Worm (Caenorhabditis elegans) whole organism, L1 larva: Measurements from ENCODE around the gene kbp-1.

Experiments
- F16B12.6 ChIP-seq: fragments of 150-350 bp; optimal IDR thresholded peaks from 2 replicates; lab custom pipeline; 2014; ENCODE audit warnings: missing biosample characterization, missing genetic modification characterization
- aly-2 ChIP-seq: fragments of 150-350 bp; optimal IDR thresholded peaks from 2 replicates; lab custom pipeline; 2014; ENCODE audit warnings: missing biosample characterization, missing genetic modification characterization
- ceh-63 ChIP-seq: fragments of 200-800 bp; sonication (Bioruptor generic); optimal IDR thresholded peaks from 2 replicates; lab custom pipeline; 2018; ENCODE audit warnings: mild to moderate bottlenecking, missing genetic modification characterization, missing compliant biosample characterization
- ceh-8 ChIP-seq: fragments of 200-800 bp; sonication (Bioruptor generic); optimal IDR thresholded peaks from 2 replicates; lab custom pipeline; 2018; ENCODE audit warnings: mild to moderate bottlenecking, missing genetic modification characterization, moderate library complexity, missing compliant biosample characterization
- ceh-82 ChIP-seq, 3 experiments: fragments of 150-350 bp in 1 of 3; sonication (generic microtip) in 2 of 3; optimal IDR thresholded peaks; 2 replicates each; lab custom pipeline; 2014 to 2017; ENCODE audit warnings: missing biosample characterization in 3 of 3, missing genetic modification characterization in 3 of 3
- ceh-90 ChIP-seq: sonication (generic microtip); optimal IDR thresholded peaks from 2 replicates; lab custom pipeline; 2016; ENCODE audit warnings: missing genetic modification characterization, missing compliant biosample characterization
- dpl-1 ChIP-seq, 3 experiments: fragments of 150-350 bp in 2 of 3; sonication (generic microtip) in 1 of 3; optimal IDR thresholded peaks; 2 replicates each; lab custom pipeline; 2014 to 2017; ENCODE audit warnings: missing biosample characterization in 3 of 3, missing genetic modification characterization in 3 of 3, missing genetic modification reagents in 3 of 3
- dsc-1 ChIP-seq: sonication (generic microtip); optimal IDR thresholded peaks from 2 replicates; lab custom pipeline; 2016; ENCODE audit warnings: mild to moderate bottlenecking, missing genetic modification characterization, missing compliant biosample characterization
- efl-1 ChIP-seq, 4 experiments: fragments of 150-350 bp; optimal IDR thresholded peaks in 3 of 4; peaks in 1 of 4; 1 replicate in 1 of 4; 2 replicates in 3 of 4; lab custom pipeline; 2014; ENCODE audit warnings: missing biosample characterization in 2 of 4, missing genetic modification characterization in 2 of 4, missing genetic modification reagents in 2 of 4
- efl-3 ChIP-seq: fragments of 200-800 bp; sonication (Bioruptor generic); optimal IDR thresholded peaks from 2 replicates; lab custom pipeline; 2018; ENCODE audit warnings: mild to moderate bottlenecking, missing genetic modification characterization, missing compliant biosample characterization
- egl-27 ChIP-seq, 2 experiments: fragments of 150-350 bp in 1 of 2; sonication (generic microtip); optimal IDR thresholded peaks; 3 replicates each; lab custom pipeline; 2017 to 2018; ENCODE audit warnings: missing biosample characterization in 2 of 2, missing genetic modification characterization in 2 of 2, missing genetic modification reagents in 2 of 2
- elt-3 ChIP-seq, 6 experiments: fragments of 150-350 bp in 1 of 6; sonication (generic microtip); optimal IDR thresholded peaks; 2 replicates each; lab custom pipeline; 2017 to 2018; ENCODE audit warnings: missing biosample characterization in 6 of 6, missing genetic modification characterization in 6 of 6, inconsistent platforms in 1 of 6
- ets-5 ChIP-seq: fragments of 200-800 bp; sonication (Bioruptor generic); IDR thresholded peaks from 2 replicates; pipeline ENCODE4 v1.3.6; 2022; ENCODE audit warnings: missing genetic modification characterization, missing compliant biosample characterization
- fkh-10 ChIP-seq: sonication (generic microtip); optimal IDR thresholded peaks from 2 replicates; lab custom pipeline; 2017; ENCODE audit warnings: missing biosample characterization, missing genetic modification reagents, missing genetic modification characterization
- fkh-8 ChIP-seq: sonication (generic microtip); optimal IDR thresholded peaks from 2 replicates; lab custom pipeline; 2016; ENCODE audit warnings: mild to moderate bottlenecking, missing genetic modification characterization, missing compliant biosample characterization
- fos-1 ChIP-seq: fragments of 150-350 bp; optimal IDR thresholded peaks from 2 replicates; lab custom pipeline; 2014; ENCODE audit warnings: missing biosample characterization, missing genetic modification characterization
- grh-1 ChIP-seq: fragments of 200-800 bp; sonication (Bioruptor generic); IDR thresholded peaks from 2 replicates; pipeline ENCODE4 v1.3.6; 2022; ENCODE audit warnings: missing genetic modification reagents, missing genetic modification characterization, missing compliant biosample characterization
- hlh-4 ChIP-seq: sonication (generic microtip); optimal IDR thresholded peaks from 2 replicates; lab custom pipeline; 2016; ENCODE audit warnings: mild to moderate bottlenecking, missing genetic modification characterization, missing compliant biosample characterization
- irx-1 ChIP-seq: sonication (generic microtip); optimal IDR thresholded peaks from 2 replicates; lab custom pipeline; 2016; ENCODE audit warnings: missing genetic modification characterization, missing compliant biosample characterization
- lin-14 ChIP-seq: fragments of 200-800 bp; sonication (Bioruptor generic); optimal IDR thresholded peaks from 2 replicates; lab custom pipeline; 2018; ENCODE audit warnings: mild to moderate bottlenecking, missing genetic modification characterization, moderate library complexity, missing compliant biosample characterization
- lin-15B ChIP-seq: fragments of 150-350 bp; sonication (generic microtip); optimal IDR thresholded peaks from 3 replicates; lab custom pipeline; 2014; ENCODE audit warnings: missing biosample characterization, missing genetic modification characterization
- lin-35 ChIP-seq, 2 experiments: fragments of 150-350 bp; optimal IDR thresholded peaks; 2 replicates each; lab custom pipeline; 2014; ENCODE audit warnings: missing biosample characterization in 2 of 2, missing genetic modification characterization in 2 of 2, missing genetic modification reagents in 2 of 2
- lin-39 ChIP-seq: fragments of 150-350 bp; optimal IDR thresholded peaks from 2 replicates; lab custom pipeline; 2014; ENCODE audit warnings: missing biosample characterization, missing genetic modification reagents, missing genetic modification characterization
- lsy-2 ChIP-seq, 2 experiments: fragments of 150-350 bp; optimal IDR thresholded peaks; 2 replicates each; lab custom pipeline; 2014; ENCODE audit warnings: missing biosample characterization in 2 of 2, missing genetic modification characterization in 2 of 2
- nhr-11 ChIP-seq: fragments of 150-350 bp; optimal IDR thresholded peaks from 2 replicates; lab custom pipeline; 2014; ENCODE audit warnings: missing biosample characterization, missing genetic modification characterization
- nhr-19 ChIP-seq: fragments of 200-800 bp; sonication (Bioruptor generic); conservative IDR thresholded peaks from 2 replicates; pipeline ENCODE4 v1.3.6; 2022; ENCODE audit warnings: missing genetic modification characterization, missing compliant biosample characterization
- nhr-20 ChIP-seq: sonication (generic microtip); optimal IDR thresholded peaks from 2 replicates; lab custom pipeline; 2016; ENCODE audit warnings: mild to moderate bottlenecking, missing genetic modification characterization, missing compliant biosample characterization
- nhr-237 ChIP-seq: fragments of 150-350 bp; optimal IDR thresholded peaks from 2 replicates; lab custom pipeline; 2014; ENCODE audit warnings: missing biosample characterization, missing genetic modification characterization
- nhr-47 ChIP-seq: sonication (generic microtip); optimal IDR thresholded peaks from 2 replicates; lab custom pipeline; 2016; ENCODE audit warnings: mild to moderate bottlenecking, missing genetic modification characterization, moderate library complexity, missing compliant biosample characterization
- nhr-71 ChIP-seq: sonication (generic microtip); optimal IDR thresholded peaks from 2 replicates; lab custom pipeline; 2016; ENCODE audit warnings: mild to moderate bottlenecking, missing genetic modification characterization, moderate library complexity, missing compliant biosample characterization
- nhr-77 ChIP-seq: fragments of 150-350 bp; optimal IDR thresholded peaks from 2 replicates; lab custom pipeline; 2014; ENCODE audit warnings: missing biosample characterization, missing genetic modification characterization
- nhr-85 ChIP-seq: sonication (generic microtip); peaks from one replicate; lab custom pipeline; 2016; ENCODE audit warnings: missing genetic modification characterization, inconsistent platforms, missing compliant biosample characterization
- nhr-90 ChIP-seq: sonication (generic microtip); optimal IDR thresholded peaks from 2 replicates; lab custom pipeline; 2016; ENCODE audit warnings: mild to moderate bottlenecking, missing genetic modification characterization, missing compliant biosample characterization; ENCODE audit not compliant: poor library complexity
- pag-3 ChIP-seq: sonication (generic microtip); optimal IDR thresholded peaks from 2 replicates; lab custom pipeline; 2017; ENCODE audit warnings: missing genetic modification characterization, mild to moderate bottlenecking, missing compliant biosample characterization, antibody characterized with exemption, borderline replicate concordance; ENCODE audit not compliant: insufficient read depth
- pax-3 ChIP-seq: fragments of 200-800 bp; sonication (Bioruptor generic); optimal IDR thresholded peaks from 2 replicates; lab custom pipeline; 2018; ENCODE audit warnings: mild to moderate bottlenecking, missing genetic modification characterization, moderate library complexity, missing compliant biosample characterization
- pqm-1 ChIP-seq: sonication (generic microtip); optimal IDR thresholded peaks from 3 replicates; lab custom pipeline; 2017; ENCODE audit warnings: missing biosample characterization, missing genetic modification characterization
- rnt-1 ChIP-seq: sonication (generic microtip); optimal IDR thresholded peaks from 2 replicates; lab custom pipeline; 2016; ENCODE audit warnings: mild to moderate bottlenecking, missing genetic modification characterization, moderate library complexity, missing compliant biosample characterization
- skn-1 ChIP-seq: fragments of 150-350 bp; optimal IDR thresholded peaks from 2 replicates; lab custom pipeline; 2014; ENCODE audit warnings: missing biosample characterization, missing genetic modification characterization
- snu-23 ChIP-seq: sonication (generic microtip); optimal IDR thresholded peaks from 2 replicates; lab custom pipeline; 2016; ENCODE audit warnings: missing genetic modification characterization, missing compliant biosample characterization
- sup-37 ChIP-seq: fragments of 200-800 bp; sonication (Bioruptor generic); optimal IDR thresholded peaks from 2 replicates; lab custom pipeline; 2018; ENCODE audit warnings: mild to moderate bottlenecking, missing genetic modification characterization, missing compliant biosample characterization
- swsn-7 ChIP-seq: sonication (generic microtip); optimal IDR thresholded peaks from 2 replicates; lab custom pipeline; 2016; ENCODE audit warnings: missing genetic modification characterization, missing compliant biosample characterization
- tbx-2 ChIP-seq: sonication (generic microtip); optimal IDR thresholded peaks from 2 replicates; lab custom pipeline; 2016; ENCODE audit warnings: missing genetic modification characterization, missing compliant biosample characterization
- tlp-1 ChIP-seq: fragments of 150-350 bp; optimal IDR thresholded peaks from 2 replicates; lab custom pipeline; 2014; ENCODE audit warnings: missing biosample characterization, missing genetic modification characterization
- unc-86 ChIP-seq: sonication (generic microtip); optimal IDR thresholded peaks from 2 replicates; lab custom pipeline; 2016; ENCODE audit warnings: missing genetic modification characterization, missing compliant biosample characterization
- unc-98 ChIP-seq: fragments of 200-800 bp; sonication (Bioruptor generic); IDR thresholded peaks from 2 replicates; pipeline ENCODE4 v1.3.6; 2022; ENCODE audit warnings: missing genetic modification characterization, missing compliant biosample characterization
- xbp-1 ChIP-seq: sonication (generic microtip); optimal IDR thresholded peaks from 2 replicates; lab custom pipeline; 2016; ENCODE audit warnings: missing genetic modification characterization, missing compliant biosample characterization

kbp-1 gene

ce11 chrIII:6884203-6884602 lies 14.8 kb downstream of the kbp-1 start, which contains the start of gene med-2:
Gene med-2 (plus strand): TSS chrIII:6884503.
- TF ChIP-seq ceh-8 (GFP tag; lab: Kevin White, UChicago) (no peak), tlp-1 (tag; lab: Kevin White, UChicago) (no peak)

- TF ChIP-seq xbp-1 (tag; lab: Kevin White, UChicago), result no peak
- no peak for TF ChIP-seq hlh-4
- TF ChIP-seq F16B12.6 (tag; lab: Kevin White, UChicago), result no peak
- TF ChIP-seq pag-3 (tag; lab: Kevin White, UChicago), result no peak
- TF ChIP-seq nhr-19, result no peak
- TF ChIP-seq ceh-90, result no peak
- no peak for TF ChIP-seq nhr-71 (tag; lab: Kevin White, UChicago)
- no peak for TF ChIP-seq fkh-10 (GFP tag; lab: Kevin White, UChicago)
- TF ChIP-seq lin-39 (tag; lab: Kevin White, UChicago), result no peak
- TF ChIP-seq skn-1 (tag; lab: Kevin White, UChicago), result no peak
- TF ChIP-seq sup-37 (GFP tag; lab: Kevin White, UChicago), result no peak
- no peak for TF ChIP-seq efl-3 (GFP tag; lab: Kevin White, UChicago)
Observed at ce11 chrIII:6885889-6886288, 16.5 kb downstream of the kbp-1 start.

ce11 chrIII:6887574-6887973 lies 18.1 kb downstream of the kbp-1 start:
- TF ChIP-seq ceh-82 (tag; optimal IDR thresholded peaks at IDR 0.05; lab: Kevin White, UChicago), result peak; percentile 53 to 65 (median 59)
- peak; percentile 69 for TF ChIP-seq rnt-1
- TF ChIP-seq sup-37 (GFP tag; lab: Kevin White, UChicago), result no peak
- TF ChIP-seq irx-1 (tag; lab: Kevin White, UChicago), result peak; percentile 4
- no peak for TF ChIP-seq nhr-11 (tag; lab: Kevin White, UChicago)
- TF ChIP-seq nhr-20 (tag; lab: Kevin White, UChicago), result peak; percentile 62
- TF ChIP-seq grh-1 (GFP tag; lab: Robert Waterston, UW), result peak; percentile 20; the same call in 1 of the 2 replicates
- TF ChIP-seq egl-27 (tag; optimal IDR thresholded peaks at IDR 0.05; lab: Kevin White, UChicago), result peak in 1 of 2 experiments; percentile 5
- TF ChIP-seq ceh-8 (GFP tag; lab: Kevin White, UChicago), result peak; percentile 48
- TF ChIP-seq unc-86 (tag; lab: Kevin White, UChicago), result peak; percentile 29
- peak; percentile 5 for TF ChIP-seq lin-15B (tag; lab: Kevin White, UChicago)
- TF ChIP-seq nhr-90 (tag; lab: Kevin White, UChicago), result peak; percentile 72
- peak; percentile 58 to 80 for TF ChIP-seq lin-35 (GFP tag; optimal IDR thresholded peaks at IDR 0.05; lab: Kevin White, UChicago)
- peak; percentile 44 for TF ChIP-seq fkh-8 (tag; lab: Kevin White, UChicago)
- peak; percentile 70 for TF ChIP-seq swsn-7
- TF ChIP-seq snu-23 (GFP tag; lab: Kevin White, UChicago), result peak; percentile 81
- TF ChIP-seq aly-2 (tag; lab: Kevin White, UChicago), result peak; percentile 56
- peak; percentile 55 for TF ChIP-seq fos-1 (tag; lab: Kevin White, UChicago)
- TF ChIP-seq nhr-237, result peak; percentile 6
- peak; percentile 75 for TF ChIP-seq nhr-47 (tag; lab: Kevin White, UChicago)
- no peak for TF ChIP-seq pax-3 (tag; lab: Kevin White, UChicago)
- peak; percentile 37 for TF ChIP-seq fkh-10 (GFP tag; lab: Kevin White, UChicago)
- peak; percentile 58 for TF ChIP-seq lin-14
- TF ChIP-seq nhr-71 (tag; lab: Kevin White, UChicago), result peak; percentile 72
- peak; percentile 48 for TF ChIP-seq nhr-85 (tag; lab: Kevin White, UChicago)
- peak; percentile 40 for TF ChIP-seq tbx-2 (tag; lab: Kevin White, UChicago)
- no peak for TF ChIP-seq pqm-1 (tag; lab: Kevin White, UChicago)
- TF ChIP-seq ceh-63 (GFP tag; lab: Kevin White, UChicago), result no peak
- no peak for TF ChIP-seq pag-3 (tag; lab: Kevin White, UChicago)
- peak; percentile 47 for TF ChIP-seq skn-1 (tag; lab: Kevin White, UChicago)
- no peak for TF ChIP-seq ets-5 (GFP tag; lab: Robert Waterston, UW)
- TF ChIP-seq tlp-1 (tag; lab: Kevin White, UChicago), result no peak
- peak; percentile 39 to 71 (median 61) for TF ChIP-seq dpl-1 (GFP tag; optimal IDR thresholded peaks at IDR 0.05; lab: Kevin White, UChicago)
- TF ChIP-seq lsy-2 (tag; optimal IDR thresholded peaks at IDR 0.05; lab: Kevin White, UChicago), result peak; percentile 59 to 75
- no peak for TF ChIP-seq ceh-90
- TF ChIP-seq unc-98, result peak; percentile 36; the same call in 1 of the 2 replicates
- TF ChIP-seq efl-1 (optimal IDR thresholded peaks at IDR 0.05; lab: Kevin White, UChicago), result peak; percentile 50 to 71
- TF ChIP-seq efl-1 (GFP tag; optimal IDR thresholded peaks at IDR 0.05 in 1 of 2; lab: Kevin White, UChicago), result peak; percentile 60 to 96
- peak in 1 of 6 experiments; percentile 31 for TF ChIP-seq elt-3 (tag; optimal IDR thresholded peaks at IDR 0.05; lab: Kevin White, UChicago)
- TF ChIP-seq nhr-77 (tag; lab: Kevin White, UChicago), result peak; percentile 36
- TF ChIP-seq F16B12.6 (tag; lab: Kevin White, UChicago), result peak; percentile 59
- TF ChIP-seq dsc-1, result peak; percentile 63
